Worm (Caenorhabditis elegans) whole organism, L3 larva: ENCODE data around the gene sre-6.

Experiments used
- ZK546.5 ChIP-seq: sonication (generic microtip); optimal IDR thresholded peaks from 2 replicates; lab custom pipeline; 2017; ENCODE audit warnings: missing biosample characterization, missing genetic modification characterization
- aly-2 ChIP-seq: fragments of 150-350 bp; optimal IDR thresholded peaks from 2 replicates; lab custom pipeline; 2014; ENCODE audit warnings: missing biosample characterization, missing genetic modification characterization
- ama-1 ChIP-seq: fragments of 150-350 bp; optimal IDR thresholded peaks from 2 replicates; lab custom pipeline; 2018
- ceh-16 ChIP-seq: sonication (generic microtip); optimal IDR thresholded peaks from 2 replicates; lab custom pipeline; 2017; ENCODE audit warnings: missing biosample characterization, missing genetic modification characterization
- ceh-28 ChIP-seq: fragments of 150-350 bp; optimal IDR thresholded peaks from 2 replicates; lab custom pipeline; 2014; ENCODE audit warnings: missing biosample characterization, missing genetic modification reagents, missing genetic modification characterization
- ceh-82 ChIP-seq: fragments of 150-350 bp; optimal IDR thresholded peaks from 2 replicates; lab custom pipeline; 2014; ENCODE audit warnings: missing biosample characterization, missing genetic modification characterization
- egl-27 ChIP-seq: sonication (generic microtip); optimal IDR thresholded peaks from 4 replicates; lab custom pipeline; 2017; ENCODE audit warnings: missing biosample characterization, missing genetic modification reagents, missing genetic modification characterization
- egl-5 ChIP-seq: fragments of 150-350 bp; optimal IDR thresholded peaks from 2 replicates; lab custom pipeline; 2017; ENCODE audit warnings: missing biosample characterization, missing genetic modification reagents, missing genetic modification characterization, inconsistent platforms
- elt-1 ChIP-seq: fragments of 150-350 bp; optimal IDR thresholded peaks from 2 replicates; lab custom pipeline; 2014; ENCODE audit warnings: missing biosample characterization, missing genetic modification characterization
- elt-2 ChIP-seq: sonication (generic microtip); optimal IDR thresholded peaks from 2 replicates; lab custom pipeline; 2016; ENCODE audit warnings: missing genetic modification reagents, mild to moderate bottlenecking, missing genetic modification characterization, missing compliant biosample characterization
- elt-3 ChIP-seq, 3 experiments: fragments of 150-350 bp in 1 of 3; sonication (generic microtip) in 2 of 3; optimal IDR thresholded peaks; 2 replicates in 2 of 3; 4 replicates in 1 of 3; lab custom pipeline; 2014 to 2017; ENCODE audit warnings: missing biosample characterization in 3 of 3, missing genetic modification characterization in 3 of 3
- fkh-10 ChIP-seq: sonication (generic microtip); optimal IDR thresholded peaks from 2 replicates; lab custom pipeline; 2017; ENCODE audit warnings: missing biosample characterization, missing genetic modification reagents, missing genetic modification characterization
- fkh-2 ChIP-seq: fragments of 150-350 bp; optimal IDR thresholded peaks from 2 replicates; lab custom pipeline; 2014; ENCODE audit warnings: missing biosample characterization, missing genetic modification reagents, missing genetic modification characterization
- hmg-11 ChIP-seq: sonication (generic microtip); optimal IDR thresholded peaks from 2 replicates; lab custom pipeline; 2016; ENCODE audit warnings: missing genetic modification characterization, missing compliant biosample characterization
- jun-1 ChIP-seq: fragments of 150-350 bp; optimal IDR thresholded peaks from 2 replicates; lab custom pipeline; 2014; ENCODE audit warnings: missing biosample characterization, missing genetic modification reagents, missing genetic modification characterization
- lin-15B ChIP-seq: fragments of 150-350 bp; optimal IDR thresholded peaks from 2 replicates; lab custom pipeline; 2014; ENCODE audit warnings: missing biosample characterization, missing genetic modification characterization
- lin-39 ChIP-seq: fragments of 150-350 bp; optimal IDR thresholded peaks from 2 replicates; lab custom pipeline; 2018; ENCODE audit warnings: missing biosample characterization, missing genetic modification reagents, missing genetic modification characterization
- lsy-12 ChIP-seq: sonication (generic microtip); optimal IDR thresholded peaks from 2 replicates; lab custom pipeline; 2016; ENCODE audit warnings: mild to moderate bottlenecking, missing genetic modification characterization, missing compliant biosample characterization
- mdl-1 ChIP-seq: fragments of 150-350 bp; optimal IDR thresholded peaks from 2 replicates; lab custom pipeline; 2014; ENCODE audit warnings: missing biosample characterization, missing genetic modification characterization
- nfya-1 ChIP-seq: sonication (generic microtip); optimal IDR thresholded peaks from 2 replicates; lab custom pipeline; 2017; ENCODE audit warnings: missing genetic modification characterization, mild to moderate bottlenecking, missing compliant biosample characterization, antibody characterized with exemption, moderate library complexity; ENCODE audit not compliant: insufficient read depth
- nhr-11 ChIP-seq: fragments of 150-350 bp; optimal IDR thresholded peaks from 2 replicates; lab custom pipeline; 2014; ENCODE audit warnings: missing biosample characterization, missing genetic modification characterization
- nhr-23 ChIP-seq: fragments of 150-350 bp; optimal IDR thresholded peaks from 2 replicates; lab custom pipeline; 2014; ENCODE audit warnings: missing biosample characterization, missing genetic modification reagents, missing genetic modification characterization
- nhr-25 ChIP-seq: sonication (generic microtip); optimal IDR thresholded peaks from 2 replicates; lab custom pipeline; 2017; ENCODE audit warnings: missing biosample characterization, missing genetic modification characterization
- nhr-43 ChIP-seq: sonication (generic microtip); optimal IDR thresholded peaks from 2 replicates; lab custom pipeline; 2016; ENCODE audit warnings: mild to moderate bottlenecking, missing genetic modification characterization, missing compliant biosample characterization; ENCODE audit not compliant: poor library complexity, severe bottlenecking
- nhr-77 ChIP-seq: fragments of 150-350 bp; optimal IDR thresholded peaks from 2 replicates; lab custom pipeline; 2014; ENCODE audit warnings: missing biosample characterization, missing genetic modification characterization
- pqm-1 ChIP-seq: fragments of 150-350 bp; optimal IDR thresholded peaks from 2 replicates; lab custom pipeline; 2017; ENCODE audit warnings: missing biosample characterization, missing genetic modification characterization, inconsistent platforms
- sea-2 ChIP-seq: fragments of 150-350 bp; sonication (generic microtip); optimal IDR thresholded peaks from 4 replicates; lab custom pipeline; 2014; ENCODE audit warnings: missing biosample characterization, missing genetic modification reagents, missing genetic modification characterization
- skn-1 ChIP-seq: fragments of 150-350 bp; optimal IDR thresholded peaks from 2 replicates; lab custom pipeline; 2014; ENCODE audit warnings: missing biosample characterization, missing genetic modification characterization
- snpc-4 ChIP-seq: fragments of 150-350 bp; optimal IDR thresholded peaks from 2 replicates; lab custom pipeline; 2014; ENCODE audit warnings: missing biosample characterization, missing genetic modification characterization
- unc-39 ChIP-seq: sonication (generic microtip); optimal IDR thresholded peaks from 4 replicates; lab custom pipeline; 2017; ENCODE audit warnings: missing biosample characterization, missing genetic modification characterization
- unc-62 ChIP-seq: fragments of 150-350 bp; sonication (generic microtip); optimal IDR thresholded peaks from 4 replicates; lab custom pipeline; 2014; ENCODE audit warnings: missing biosample characterization, missing genetic modification reagents, missing genetic modification characterization
- zag-1 ChIP-seq: fragments of 150-350 bp; optimal IDR thresholded peaks from 2 replicates; lab custom pipeline; 2014; ENCODE audit warnings: missing biosample characterization, missing genetic modification characterization
- ztf-11 ChIP-seq: fragments of 150-350 bp; optimal IDR thresholded peaks from 2 replicates; lab custom pipeline; 2014; ENCODE audit warnings: missing biosample characterization, missing genetic modification characterization

sre-6 gene

ce11 chrV:10768892-10769291, 6.3 kb upstream of the sre-6 start:
- no peak for TF ChIP-seq unc-62 (GFP tag; lab: Kevin White, UChicago)

ce11 chrV:10764066-10764465, 1.5 kb upstream of the sre-6 start, which contains the start of gene ocr-1:
Gene ocr-1, plus strand, starts transcription at chrV:10764366.
- no peak for TF ChIP-seq lsy-12
- no peak for TF ChIP-seq sea-2 (GFP tag; lab: Kevin White, UChicago)
- no peak for TF ChIP-seq egl-27 (tag; lab: Kevin White, UChicago)
- TF ChIP-seq elt-3 (tag; optimal IDR thresholded peaks at IDR 0.05; lab: Kevin White, UChicago), result no peak
- TF ChIP-seq nhr-77, result no peak
- TF ChIP-seq ceh-28 (tag; lab: Kevin White, UChicago), result no peak
- TF ChIP-seq elt-1 (tag; lab: Kevin White, UChicago), result no peak
- TF ChIP-seq nfya-1, result no peak
- TF ChIP-seq ZK546.5 (tag; lab: Kevin White, UChicago), result no peak
- TF ChIP-seq aly-2, result no peak
- TF ChIP-seq nhr-11 (tag; lab: Kevin White, UChicago), result no peak
- TF ChIP-seq nhr-43, result no peak

ce11 chrV:10760839-10761238, 1.8 kb downstream of the sre-6 start:
- TF ChIP-seq unc-62 (GFP tag; lab: Kevin White, UChicago), result no peak

- no peak for TF ChIP-seq lin-39 (tag; lab: Kevin White, UChicago)
- TF ChIP-seq ceh-82 (tag; lab: Kevin White, UChicago), result no peak
- no peak for TF ChIP-seq elt-1 (tag; lab: Kevin White, UChicago)
Measured at ce11 chrV:10758658-10759057, 3.9 kb downstream of the sre-6 start, which contains the start of gene F28H7.8. Gene F28H7.8, plus strand, starts transcription at chrV:10758958.

- TF ChIP-seq egl-5 (tag; lab: Kevin White, UChicago), result peak; percentile 40
- peak; percentile 83 for TF ChIP-seq nhr-25 (tag; lab: Kevin White, UChicago)
- peak; percentile 35 for TF ChIP-seq nhr-23
- TF ChIP-seq jun-1 (tag; lab: Kevin White, UChicago), result no peak
Measured at ce11 chrV:10757128-10757527, 5.5 kb downstream of the sre-6 start.

ce11 chrV:10756698-10757097, 5.9 kb downstream of the sre-6 start, which contains the start of gene irld-6:
Gene irld-6, minus strand, starts transcription at chrV:10756798.
- no peak for TF ChIP-seq pqm-1 (tag; lab: Kevin White, UChicago)

- TF ChIP-seq egl-27 (tag; lab: Kevin White, UChicago) (no peak), lin-15B (no peak), elt-2 (tag; lab: Kevin White, UChicago) (no peak), ztf-11 (tag; lab: Kevin White, UChicago) (no peak), fkh-2 (tag; lab: Kevin White, UChicago) (no peak), ama-1 (no peak), skn-1 (no peak), fkh-10 (GFP tag; lab: Kevin White, UChicago) (no peak), unc-39 (tag; lab: Kevin White, UChicago) (no peak), snpc-4 (no peak), egl-5 (tag; lab: Kevin White, UChicago) (no peak), nhr-77 (no peak), ceh-16 (tag; lab: Kevin White, UChicago) (no peak), jun-1 (tag; lab: Kevin White, UChicago) (no peak), zag-1 (no peak), hmg-11 (tag; lab: Kevin White, UChicago) (no peak), mdl-1 (tag; lab: Kevin White, UChicago) (no peak)
Measured at ce11 chrV:10754050-10754449, 8.5 kb downstream of the sre-6 start, which contains the start of gene F28H7.7. Gene F28H7.7, minus strand, starts transcription at chrV:10754150.
